Fruit fly (Drosophila melanogaster) whole organism, embryonic: ENCODE measurements around the gene CG2157.
A peak's percentile ranks its signal among the peaks of the same experiment; 100 is the strongest.

Source experiments
- CG10267 ChIP-seq: fragments of 200-800 bp; sonication (Bioruptor generic); optimal IDR thresholded peaks from 2 replicates; lab custom pipeline; 2018; ENCODE audit warnings: missing biosample characterization, mild to moderate bottlenecking, missing genetic modification characterization, moderate library complexity
- CG11085 ChIP-seq: fragments of 200-800 bp; sonication (Bioruptor generic); IDR thresholded peaks from 2 replicates; pipeline ENCODE4 v1.3.6; 2022; ENCODE audit warnings: missing biosample characterization, missing genetic modification characterization
- CG12299 ChIP-seq: fragments of 200-800 bp; sonication (Bioruptor generic); optimal IDR thresholded peaks from 2 replicates; lab custom pipeline; 2018; ENCODE audit warnings: missing biosample characterization, mild to moderate bottlenecking, missing genetic modification characterization
- CG12659 ChIP-seq: fragments of 200-800 bp; sonication (Bioruptor generic); optimal IDR thresholded peaks from 3 replicates; lab custom pipeline; 2017; ENCODE audit warnings: mild to moderate bottlenecking, missing biosample characterization, missing genetic modification reagents, missing genetic modification characterization
- CG13123 ChIP-seq: fragments of 200-800 bp; sonication (Bioruptor generic); optimal IDR thresholded peaks from 2 replicates; lab custom pipeline; 2016; ENCODE audit warnings: missing biosample characterization, missing genetic modification characterization
- CG14710 ChIP-seq: fragments of 200-800 bp; sonication (Bioruptor generic); optimal IDR thresholded peaks from 3 replicates; lab custom pipeline; 2019; ENCODE audit warnings: missing biosample characterization, mild to moderate bottlenecking, missing genetic modification characterization, moderate library complexity
- CG15073 ChIP-seq: fragments of 200-800 bp; sonication (Bioruptor generic); optimal IDR thresholded peaks from 2 replicates; lab custom pipeline; 2016; ENCODE audit warnings: missing biosample characterization, missing genetic modification characterization
- CG15514 ChIP-seq: fragments of 200-800 bp; sonication (Bioruptor generic); optimal IDR thresholded peaks from 3 replicates; lab custom pipeline; 2017; ENCODE audit warnings: missing biosample characterization, missing genetic modification characterization, mild to moderate bottlenecking, moderate library complexity, missing genetic modification reagents
- CG15696 ChIP-seq: fragments of 200-800 bp; sonication (Bioruptor generic); optimal IDR thresholded peaks from 2 replicates; lab custom pipeline; 2019; ENCODE audit warnings: missing biosample characterization, mild to moderate bottlenecking, missing genetic modification characterization, moderate library complexity
- CG1603 ChIP-seq: fragments of 200-800 bp; sonication (Bioruptor generic); optimal IDR thresholded peaks from 2 replicates; lab custom pipeline; 2019; ENCODE audit warnings: missing biosample characterization, mild to moderate bottlenecking, missing genetic modification characterization, moderate library complexity
- CG17328 ChIP-seq: fragments of 200-800 bp; sonication (Bioruptor generic); IDR thresholded peaks from 2 replicates; pipeline ENCODE4 v1.3.6; 2022; ENCODE audit warnings: missing biosample characterization, missing genetic modification characterization
- CG2116 ChIP-seq: fragments of 200-800 bp; sonication (Bioruptor generic); optimal IDR thresholded peaks from 3 replicates; lab custom pipeline; 2018; ENCODE audit warnings: missing biosample characterization, mild to moderate bottlenecking, missing genetic modification characterization
- CG2120 ChIP-seq: fragments of 200-800 bp; sonication (Bioruptor generic); optimal IDR thresholded peaks from 3 replicates; lab custom pipeline; 2016; ENCODE audit warnings: missing biosample characterization, missing genetic modification characterization
- CG2712 ChIP-seq: fragments of 200-800 bp; optimal IDR thresholded peaks from 3 replicates; lab custom pipeline; 2019; ENCODE audit warnings: missing biosample characterization, mild to moderate bottlenecking, missing genetic modification characterization, moderate library complexity
- CG30020 ChIP-seq: fragments of 200-800 bp; optimal IDR thresholded peaks from 2 replicates; lab custom pipeline; 2019; ENCODE audit warnings: missing biosample characterization, mild to moderate bottlenecking, missing genetic modification characterization, moderate library complexity
- CG30403 ChIP-seq: fragments of 200-800 bp; sonication (Bioruptor generic); optimal IDR thresholded peaks from 3 replicates; lab custom pipeline; 2016; ENCODE audit warnings: missing biosample characterization, missing genetic modification characterization
- CG31365 ChIP-seq: fragments of 200-800 bp; sonication (Bioruptor generic); optimal IDR thresholded peaks from 2 replicates; lab custom pipeline; 2018; ENCODE audit warnings: missing biosample characterization, mild to moderate bottlenecking, missing genetic modification characterization
- CG3847 ChIP-seq: fragments of 200-800 bp; sonication (Bioruptor generic); IDR thresholded peaks from 2 replicates; pipeline ENCODE4 v1.3.6; 2022; ENCODE audit warnings: missing biosample characterization, missing genetic modification characterization
- CG4328 ChIP-seq: fragments of 200-800 bp; sonication (Bioruptor generic); optimal IDR thresholded peaks from 3 replicates; lab custom pipeline; 2017; ENCODE audit warnings: missing biosample characterization, missing genetic modification reagents, missing genetic modification characterization
- CG6175 ChIP-seq: fragments of 200-800 bp; sonication (Bioruptor generic); IDR thresholded peaks from 3 replicates; pipeline ENCODE4 v1.3.6; 2022; ENCODE audit warnings: missing biosample characterization, missing genetic modification characterization
- CG8924 ChIP-seq: fragments of 200-800 bp; optimal IDR thresholded peaks from 3 replicates; lab custom pipeline; 2019; ENCODE audit warnings: missing biosample characterization, mild to moderate bottlenecking, missing genetic modification characterization, moderate library complexity
- CG9797 ChIP-seq: fragments of 200-800 bp; sonication (Bioruptor generic); optimal IDR thresholded peaks from 3 replicates; lab custom pipeline; 2018; ENCODE audit warnings: missing biosample characterization, mild to moderate bottlenecking, missing genetic modification characterization
- Dp ChIP-seq: fragments of 200-800 bp; sonication (Bioruptor generic); optimal IDR thresholded peaks from 2 replicates; lab custom pipeline; 2018; ENCODE audit warnings: missing biosample characterization, mild to moderate bottlenecking, missing genetic modification characterization, moderate library complexity
- Elba2 ChIP-seq: fragments of 200-800 bp; sonication (Bioruptor generic); optimal IDR thresholded peaks from 3 replicates; lab custom pipeline; 2016; ENCODE audit warnings: missing biosample characterization, missing genetic modification characterization
- Fer1 ChIP-seq: fragments of 200-800 bp; sonication (Bioruptor generic); optimal IDR thresholded peaks from 2 replicates; lab custom pipeline; 2017; ENCODE audit warnings: missing biosample characterization, mild to moderate bottlenecking, missing genetic modification characterization
- GATAe ChIP-seq: fragments of 200-800 bp; sonication (Bioruptor generic); conservative IDR thresholded peaks from 2 replicates; pipeline ENCODE4 v1.3.6; 2022; ENCODE audit warnings: missing biosample characterization, missing genetic modification characterization
- Gug ChIP-seq: fragments of 200-800 bp; sonication (Bioruptor generic); IDR thresholded peaks from 4 replicates; pipeline ENCODE4 v1.3.6; 2022; ENCODE audit warnings: missing biosample characterization, missing genetic modification characterization
- HmgZ ChIP-seq: fragments of 200-800 bp; sonication (Bioruptor generic); optimal IDR thresholded peaks from 2 replicates; lab custom pipeline; 2018; ENCODE audit warnings: missing biosample characterization, mild to moderate bottlenecking, missing genetic modification characterization
- MBD-R2 ChIP-seq: fragments of 200-800 bp; sonication (Bioruptor generic); IDR thresholded peaks from 2 replicates; pipeline ENCODE4 v1.3.6; 2022; ENCODE audit warnings: missing biosample characterization, missing genetic modification characterization
- MESR4 ChIP-seq: fragments of 200-800 bp; sonication (Bioruptor generic); optimal IDR thresholded peaks from 2 replicates; lab custom pipeline; 2018; ENCODE audit warnings: missing biosample characterization, mild to moderate bottlenecking, missing genetic modification characterization, moderate library complexity
- Myb ChIP-seq: fragments of 200-800 bp; sonication (Bioruptor generic); optimal IDR thresholded peaks from 2 replicates; lab custom pipeline; 2016; ENCODE audit warnings: missing biosample characterization, missing genetic modification characterization
- Spps ChIP-seq: fragments of 200-800 bp; sonication (Bioruptor generic); optimal IDR thresholded peaks from 2 replicates; lab custom pipeline; 2018; ENCODE audit warnings: missing biosample characterization, mild to moderate bottlenecking, missing genetic modification characterization
- Sry-δ ChIP-seq: fragments of 200-800 bp; sonication (Bioruptor generic); optimal IDR thresholded peaks from 2 replicates; lab custom pipeline; 2016; ENCODE audit warnings: missing biosample characterization, missing genetic modification characterization
- amos ChIP-seq: fragments of 200-800 bp; sonication (Bioruptor generic); IDR thresholded peaks from 2 replicates; pipeline ENCODE4 v1.3.6; 2022; ENCODE audit warnings: missing biosample characterization, missing genetic modification characterization; ENCODE audit not compliant: partially characterized antibody
- az2 ChIP-seq: fragments of 200-800 bp; sonication (Bioruptor generic); optimal IDR thresholded peaks from 3 replicates; lab custom pipeline; 2016; ENCODE audit warnings: missing biosample characterization, missing genetic modification characterization
- cato ChIP-seq: fragments of 200-800 bp; sonication (Bioruptor generic); optimal IDR thresholded peaks from 2 replicates; lab custom pipeline; 2016; ENCODE audit warnings: missing biosample characterization, missing genetic modification characterization, borderline replicate concordance
- crc ChIP-seq: fragments of 200-800 bp; sonication (Bioruptor generic); optimal IDR thresholded peaks from 2 replicates; lab custom pipeline; 2016; ENCODE audit warnings: missing biosample characterization, missing genetic modification characterization
- dm ChIP-seq: fragments of 200-800 bp; sonication (Bioruptor generic); optimal IDR thresholded peaks from 3 replicates; lab custom pipeline; 2016; ENCODE audit warnings: missing biosample characterization, missing genetic modification characterization
- insv ChIP-seq, 2 experiments: fragments of 200-800 bp; sonication (Bioruptor generic); optimal IDR thresholded peaks; 3 replicates each; lab custom pipeline; 2016 to 2018; ENCODE audit warnings: missing biosample characterization in 2 of 2, missing genetic modification characterization in 2 of 2
- lilli ChIP-seq: fragments of 200-800 bp; sonication (Bioruptor generic); optimal IDR thresholded peaks from 3 replicates; lab custom pipeline; 2016; ENCODE audit warnings: missing biosample characterization, missing genetic modification characterization
- maf-S ChIP-seq: fragments of 200-800 bp; sonication (Bioruptor generic); optimal IDR thresholded peaks from 2 replicates; lab custom pipeline; 2016; ENCODE audit warnings: missing biosample characterization, missing genetic modification characterization
- nmo ChIP-seq: fragments of 200-800 bp; sonication (Bioruptor generic); optimal IDR thresholded peaks from 2 replicates; lab custom pipeline; 2018; ENCODE audit warnings: missing biosample characterization, mild to moderate bottlenecking, missing genetic modification characterization, moderate library complexity
- pfk ChIP-seq: fragments of 200-800 bp; sonication (Bioruptor generic); optimal IDR thresholded peaks from 2 replicates; lab custom pipeline; 2018; ENCODE audit warnings: missing biosample characterization, mild to moderate bottlenecking, missing genetic modification characterization, moderate library complexity
- phol ChIP-seq: fragments of 200-800 bp; sonication (Bioruptor generic); optimal IDR thresholded peaks from 3 replicates; lab custom pipeline; 2018; ENCODE audit warnings: missing biosample characterization, mild to moderate bottlenecking, missing genetic modification characterization, moderate library complexity
- pzg ChIP-seq: fragments of 200-800 bp; sonication (Bioruptor generic); optimal IDR thresholded peaks from 3 replicates; lab custom pipeline; 2018; ENCODE audit warnings: missing biosample characterization, mild to moderate bottlenecking, missing genetic modification characterization, moderate library complexity
- row ChIP-seq: fragments of 200-800 bp; sonication (Bioruptor generic); IDR thresholded peaks from 3 replicates; pipeline ENCODE4 v1.3.6; 2022; ENCODE audit warnings: missing biosample characterization, missing genetic modification characterization
- schlank ChIP-seq: fragments of 200-800 bp; sonication (Bioruptor generic); optimal IDR thresholded peaks from 2 replicates; lab custom pipeline; 2018; ENCODE audit warnings: missing biosample characterization, mild to moderate bottlenecking, missing genetic modification characterization
- sens ChIP-seq: fragments of 200-800 bp; sonication (Bioruptor generic); peaks from one replicate; lab custom pipeline; 2016; ENCODE audit warnings: missing biosample characterization, missing genetic modification characterization
- stwl ChIP-seq: fragments of 200-800 bp; sonication (Bioruptor generic); optimal IDR thresholded peaks from 3 replicates; lab custom pipeline; 2018; ENCODE audit warnings: missing biosample characterization, mild to moderate bottlenecking, missing genetic modification characterization, moderate library complexity
- trem ChIP-seq: fragments of 200-800 bp; optimal IDR thresholded peaks from 3 replicates; lab custom pipeline; 2019; ENCODE audit warnings: missing biosample characterization, mild to moderate bottlenecking, missing genetic modification characterization, moderate library complexity
- zf30C ChIP-seq: fragments of 200-800 bp; sonication (Bioruptor generic); optimal IDR thresholded peaks from 3 replicates; lab custom pipeline; 2018; ENCODE audit warnings: missing biosample characterization, mild to moderate bottlenecking, missing genetic modification characterization

CG2157 gene

dm6 chrX:10854686-10855085 is 14.4 kb upstream of the CG2157 start, which contains the start of gene feo (continued):
- TF ChIP-seq Dp (GFP tag; lab: Kevin White, UChicago): peak; percentile 92
- peak; percentile 4 for TF ChIP-seq CG9797 (GFP tag; lab: Kevin White, UChicago)
- peak; percentile 32 for TF ChIP-seq sens (GFP tag; lab: Kevin White, UChicago)
- TF ChIP-seq CG3847 (GFP tag; lab: Robert Waterston, UW): peak; percentile 56
- TF ChIP-seq CG4328 (GFP tag; lab: Kevin White, UChicago): no peak
- TF ChIP-seq CG2116 (GFP tag; lab: Kevin White, UChicago): peak; percentile 67
- TF ChIP-seq CG14710 (tag; lab: Kevin White, UChicago): peak; percentile 70
- TF ChIP-seq pzg (GFP tag; lab: Kevin White, UChicago): peak; percentile 78
- peak; percentile 54 for TF ChIP-seq zf30C (GFP tag; lab: Kevin White, UChicago)
- peak; percentile 96 for TF ChIP-seq phol (tag; lab: Kevin White, UChicago)
- TF ChIP-seq Sry-δ (GFP tag; lab: Kevin White, UChicago): peak; percentile 57
- TF ChIP-seq CG15696 (tag; lab: Kevin White, UChicago): peak; percentile 14
- TF ChIP-seq dm (GFP tag; lab: Kevin White, UChicago): peak; percentile 18
- TF ChIP-seq row (GFP tag; lab: Robert Waterston, UW): peak; percentile 53
- peak; percentile 11 for TF ChIP-seq nmo (GFP tag; lab: Kevin White, UChicago)
- TF ChIP-seq Elba2 (GFP tag; lab: Kevin White, UChicago): peak; percentile 9
- peak; percentile 39 for TF ChIP-seq stwl (tag; lab: Kevin White, UChicago)
- TF ChIP-seq MBD-R2 (GFP tag; lab: Robert Waterston, UW): peak; percentile 37; the same call in 1 of the 2 replicates
- TF ChIP-seq lilli (GFP tag; lab: Kevin White, UChicago): peak; percentile 5
- no peak for TF ChIP-seq schlank (tag; lab: Kevin White, UChicago)
- peak; percentile 27 for TF ChIP-seq HmgZ (tag; lab: Kevin White, UChicago)
- TF ChIP-seq CG10267 (tag; lab: Kevin White, UChicago): peak; percentile 66
- peak; percentile 29 for TF ChIP-seq CG2120
- no peak for TF ChIP-seq CG13123 (GFP tag; lab: Kevin White, UChicago)
- peak; percentile 38 for TF ChIP-seq amos (GFP tag; lab: Robert Waterston, UW)
- TF ChIP-seq az2 (GFP tag; lab: Kevin White, UChicago): no peak
- TF ChIP-seq CG12659: peak; percentile 21
- TF ChIP-seq CG2712 (tag; lab: Kevin White, UChicago): peak; percentile 1
- TF ChIP-seq trem (tag; lab: Kevin White, UChicago): peak; percentile 42
- TF ChIP-seq insv (GFP tag; optimal IDR thresholded peaks at IDR 0.05; lab: Kevin White, UChicago): peak in 1 of 2 experiments; percentile 4
- peak; percentile 7 for TF ChIP-seq Fer1 (GFP tag; lab: Kevin White, UChicago)
- TF ChIP-seq MESR4 (GFP tag; lab: Kevin White, UChicago): peak; percentile 54
- TF ChIP-seq CG30403: peak; percentile 23
- TF ChIP-seq CG15514: peak; percentile 42
- peak; percentile 95 for TF ChIP-seq Myb (GFP tag; lab: Kevin White, UChicago)
- TF ChIP-seq CG30020 (tag; lab: Kevin White, UChicago): peak; percentile 12

dm6 chrX:10857376-10857775 is 11.7 kb upstream of the CG2157 start, which contains the start of the genes sofe and CG2186:
sofe (minus strand) TSS chrX:10857413.
CG2186 (plus strand) TSS chrX:10857655.
- TF ChIP-seq CG6175 (GFP tag; lab: Robert Waterston, UW): no peak
- no peak for TF ChIP-seq CG31365 (tag; lab: Kevin White, UChicago)
- TF ChIP-seq Gug: peak; percentile 18; the same call in 1 of the 4 replicates
- no peak for TF ChIP-seq CG17328 (GFP tag; lab: Robert Waterston, UW)
- TF ChIP-seq CG12299 (tag; lab: Kevin White, UChicago): peak; percentile 61
- TF ChIP-seq CG11085 (GFP tag; lab: Robert Waterston, UW): no peak
- peak; percentile 41 for TF ChIP-seq crc
- TF ChIP-seq GATAe: no peak
- peak; percentile 33 for TF ChIP-seq cato (GFP tag; lab: Kevin White, UChicago)
- peak; percentile 86 for TF ChIP-seq CG1603 (tag; lab: Kevin White, UChicago)
- TF ChIP-seq pfk (GFP tag; lab: Kevin White, UChicago): no peak
- no peak for TF ChIP-seq maf-S (GFP tag; lab: Kevin White, UChicago)
- TF ChIP-seq az2 (GFP tag; lab: Kevin White, UChicago): peak; percentile 44
- peak; percentile 93 for TF ChIP-seq CG2116 (GFP tag; lab: Kevin White, UChicago)
- peak; percentile 33 for TF ChIP-seq CG8924 (tag; lab: Kevin White, UChicago)
- no peak for TF ChIP-seq CG15073 (GFP tag; lab: Kevin White, UChicago)
- no peak for TF ChIP-seq Spps (tag; lab: Kevin White, UChicago)
